Fruit fly (Drosophila melanogaster) whole organism, embryonic: Measurements from ENCODE around the gene CG15155.

Experiments used
- Bteb2 ChIP-seq: fragments of 200-800 bp; sonication (Bioruptor generic); optimal IDR thresholded peaks from 2 replicates; lab custom pipeline; 2016; ENCODE audit warnings: missing biosample characterization, missing genetic modification characterization
- CG10321 ChIP-seq: fragments of 200-800 bp; sonication (Bioruptor generic); IDR thresholded peaks from 2 replicates; pipeline ENCODE4 v1.3.6; 2022; ENCODE audit warnings: missing biosample characterization, missing genetic modification characterization
- CG10366 ChIP-seq: fragments of 200-800 bp; sonication (Bioruptor generic); IDR thresholded peaks from 2 replicates; pipeline ENCODE4 v1.3.6; 2022; ENCODE audit warnings: missing biosample characterization, missing genetic modification characterization
- CG12219 ChIP-seq: fragments of 200-800 bp; sonication (Bioruptor generic); optimal IDR thresholded peaks from 3 replicates; lab custom pipeline; 2018; ENCODE audit warnings: missing biosample characterization, mild to moderate bottlenecking, missing genetic modification characterization
- CG12659 ChIP-seq: fragments of 200-800 bp; sonication (Bioruptor generic); optimal IDR thresholded peaks from 3 replicates; lab custom pipeline; 2017; ENCODE audit warnings: mild to moderate bottlenecking, missing biosample characterization, missing genetic modification reagents, missing genetic modification characterization
- CG13894 ChIP-seq: fragments of 200-800 bp; sonication (Bioruptor generic); optimal IDR thresholded peaks from 3 replicates; lab custom pipeline; 2018; ENCODE audit warnings: missing biosample characterization, mild to moderate bottlenecking, missing genetic modification characterization, moderate library complexity
- CG15479 ChIP-seq: fragments of 200-800 bp; sonication (Bioruptor generic); optimal IDR thresholded peaks from 3 replicates; lab custom pipeline; 2019; ENCODE audit warnings: missing biosample characterization, mild to moderate bottlenecking, missing genetic modification characterization, moderate library complexity
- CG15696 ChIP-seq: fragments of 200-800 bp; sonication (Bioruptor generic); optimal IDR thresholded peaks from 2 replicates; lab custom pipeline; 2019; ENCODE audit warnings: missing biosample characterization, mild to moderate bottlenecking, missing genetic modification characterization, moderate library complexity
- CG3281 ChIP-seq: fragments of 200-800 bp; sonication (Bioruptor generic); optimal IDR thresholded peaks from 3 replicates; lab custom pipeline; 2017; ENCODE audit warnings: missing biosample characterization, mild to moderate bottlenecking, missing genetic modification characterization
- CG34422 ChIP-seq: fragments of 200-800 bp; sonication (Bioruptor generic); IDR thresholded peaks from 3 replicates; pipeline ENCODE4 v1.3.6; 2022; ENCODE audit warnings: missing biosample characterization, missing genetic modification characterization
- CG3838 ChIP-seq: fragments of 200-800 bp; sonication (Bioruptor generic); optimal IDR thresholded peaks from 3 replicates; lab custom pipeline; 2016; ENCODE audit warnings: missing biosample characterization, missing genetic modification characterization
- CG7556 ChIP-seq: fragments of 200-800 bp; sonication (Bioruptor generic); optimal IDR thresholded peaks from 2 replicates; lab custom pipeline; 2017; ENCODE audit warnings: missing biosample characterization, mild to moderate bottlenecking, missing genetic modification characterization
- CG8388 ChIP-seq: fragments of 200-800 bp; sonication (Bioruptor generic); optimal IDR thresholded peaks from 2 replicates; lab custom pipeline; 2019; ENCODE audit warnings: missing biosample characterization, mild to moderate bottlenecking, missing genetic modification characterization, moderate library complexity
- CG9215 ChIP-seq: fragments of 200-800 bp; sonication (Bioruptor generic); IDR thresholded peaks from 2 replicates; pipeline ENCODE4 v1.3.6; 2022; ENCODE audit warnings: missing biosample characterization, missing genetic modification characterization
- CTCF ChIP-seq: fragments of 200-800 bp; sonication (Bioruptor generic); optimal IDR thresholded peaks from 2 replicates; lab custom pipeline; 2017; ENCODE audit warnings: missing biosample characterization, mild to moderate bottlenecking, missing genetic modification characterization, moderate library complexity
- Dip2 ChIP-seq: fragments of 200-800 bp; sonication (Bioruptor generic); IDR thresholded peaks from 2 replicates; pipeline ENCODE4 v1.3.6; 2022; ENCODE audit warnings: missing biosample characterization, missing genetic modification characterization
- Doc2 ChIP-seq: fragments of 200-800 bp; sonication (Bioruptor generic); IDR thresholded peaks from 2 replicates; pipeline ENCODE4 v1.3.6; 2022; ENCODE audit warnings: missing biosample characterization, missing genetic modification characterization
- Dref ChIP-seq: fragments of 200-800 bp; sonication (Bioruptor generic); IDR thresholded peaks from 2 replicates; pipeline ENCODE4 v1.3.6; 2022; ENCODE audit warnings: missing biosample characterization, missing genetic modification characterization
- Ets65A ChIP-seq: fragments of 200-800 bp; sonication (Bioruptor generic); peaks from one replicate; lab custom pipeline; 2016; ENCODE audit warnings: missing biosample characterization, missing genetic modification characterization
- Gug ChIP-seq: fragments of 200-800 bp; sonication (Bioruptor generic); IDR thresholded peaks from 4 replicates; pipeline ENCODE4 v1.3.6; 2022; ENCODE audit warnings: missing biosample characterization, missing genetic modification characterization
- H2.0 ChIP-seq: fragments of 200-800 bp; sonication (Bioruptor generic); IDR thresholded peaks from 2 replicates; pipeline ENCODE4 v1.3.6; 2022; ENCODE audit warnings: missing biosample characterization, missing genetic modification characterization
- Hr78 ChIP-seq, 2 experiments: fragments of 200-800 bp in 1 of 2; fragments of >200 bp in 1 of 2; sonication (Bioruptor generic) in 1 of 2; optimal IDR thresholded peaks; 2 replicates each; lab custom pipeline; 2017 to 2019; ENCODE audit warnings: missing biosample characterization in 2 of 2, missing genetic modification characterization in 2 of 2, mild to moderate bottlenecking in 1 of 2, moderate library complexity in 1 of 2
- Kr ChIP-seq: fragments of 200-800 bp; sonication (Bioruptor generic); optimal IDR thresholded peaks from 2 replicates; lab custom pipeline; 2017; ENCODE audit warnings: missing biosample characterization, mild to moderate bottlenecking, missing genetic modification characterization
- MBD-R2 ChIP-seq: fragments of 200-800 bp; sonication (Bioruptor generic); IDR thresholded peaks from 2 replicates; pipeline ENCODE4 v1.3.6; 2022; ENCODE audit warnings: missing biosample characterization, missing genetic modification characterization
- NK7.1 ChIP-seq: fragments of 200-800 bp; sonication (Bioruptor generic); optimal IDR thresholded peaks from 3 replicates; lab custom pipeline; 2016; ENCODE audit warnings: missing biosample characterization, missing genetic modification characterization
- Ravus ChIP-seq: fragments of 200-800 bp; sonication (Bioruptor generic); IDR thresholded peaks from 2 replicates; pipeline ENCODE4 v1.3.6; 2022; ENCODE audit warnings: missing biosample characterization, missing genetic modification characterization
- Six4 ChIP-seq: fragments of 200-800 bp; sonication (Bioruptor generic); optimal IDR thresholded peaks from 2 replicates; lab custom pipeline; 2016; ENCODE audit warnings: missing biosample characterization, missing genetic modification characterization
- Sox100B ChIP-seq: fragments of 200-800 bp; sonication (Bioruptor generic); optimal IDR thresholded peaks from 3 replicates; lab custom pipeline; 2018; ENCODE audit warnings: missing biosample characterization, mild to moderate bottlenecking, missing genetic modification characterization
- amos ChIP-seq: fragments of 200-800 bp; sonication (Bioruptor generic); IDR thresholded peaks from 2 replicates; pipeline ENCODE4 v1.3.6; 2022; ENCODE audit warnings: missing biosample characterization, missing genetic modification characterization; ENCODE audit not compliant: partially characterized antibody
- cas ChIP-seq: fragments of 200-800 bp; sonication (Bioruptor generic); IDR thresholded peaks from 2 replicates; pipeline ENCODE4 v1.3.6; 2022; ENCODE audit warnings: missing biosample characterization, missing genetic modification characterization
- crc ChIP-seq: fragments of 200-800 bp; sonication (Bioruptor generic); optimal IDR thresholded peaks from 2 replicates; lab custom pipeline; 2016; ENCODE audit warnings: missing biosample characterization, missing genetic modification characterization
- crol ChIP-seq: fragments of 200-800 bp; sonication (Bioruptor generic); IDR thresholded peaks from 2 replicates; pipeline ENCODE4 v1.3.6; 2022; ENCODE audit warnings: missing biosample characterization, missing genetic modification characterization
- crp ChIP-seq, 2 experiments: fragments of 200-800 bp; sonication (Bioruptor generic); optimal IDR thresholded peaks; 2 replicates in 1 of 2; 3 replicates in 1 of 2; lab custom pipeline; 2017; ENCODE audit warnings: missing biosample characterization in 2 of 2, missing genetic modification characterization in 2 of 2, mild to moderate bottlenecking in 1 of 2, moderate library complexity in 1 of 2
- danr ChIP-seq: fragments of 200-800 bp; sonication (Bioruptor generic); IDR thresholded peaks from 2 replicates; pipeline ENCODE4 v1.3.6; 2022; ENCODE audit warnings: missing biosample characterization, missing genetic modification characterization
- dmrt11E ChIP-seq: fragments of 200-800 bp; sonication (Bioruptor generic); optimal IDR thresholded peaks from 3 replicates; lab custom pipeline; 2018; ENCODE audit warnings: missing biosample characterization, mild to moderate bottlenecking, missing genetic modification characterization, moderate library complexity
- dysf ChIP-seq: fragments of 200-800 bp; sonication (Bioruptor generic); IDR thresholded peaks from 3 replicates; pipeline ENCODE4 v1.3.6; 2022; ENCODE audit warnings: missing biosample characterization, missing genetic modification characterization
- gce ChIP-seq: fragments of 200-800 bp; sonication (Bioruptor generic); IDR thresholded peaks from 3 replicates; pipeline ENCODE4 v1.3.6; 2022; ENCODE audit warnings: missing biosample characterization, missing genetic modification characterization
- her ChIP-seq: fragments of 200-800 bp; sonication (Bioruptor generic); optimal IDR thresholded peaks from 2 replicates; lab custom pipeline; 2016; ENCODE audit warnings: missing biosample characterization, missing genetic modification characterization
- jing ChIP-seq: fragments of 200-800 bp; sonication (Bioruptor generic); optimal IDR thresholded peaks from 2 replicates; lab custom pipeline; 2018; ENCODE audit warnings: missing biosample characterization, mild to moderate bottlenecking, missing genetic modification characterization
- kah ChIP-seq: fragments of 200-800 bp; sonication (Bioruptor generic); optimal IDR thresholded peaks from 2 replicates; lab custom pipeline; 2018; ENCODE audit warnings: missing biosample characterization, mild to moderate bottlenecking, missing genetic modification characterization
- lmd ChIP-seq: fragments of 200-800 bp; sonication (Bioruptor generic); IDR thresholded peaks from 2 replicates; pipeline ENCODE4 v1.3.6; 2022; ENCODE audit warnings: missing biosample characterization, missing genetic modification characterization
- lov ChIP-seq, 2 experiments: fragments of 200-800 bp in 1 of 2; fragments of >200 bp in 1 of 2; sonication (Bioruptor generic) in 1 of 2; IDR thresholded peaks in 1 of 2; optimal IDR thresholded peaks in 1 of 2; 2 replicates in 1 of 2; 3 replicates in 1 of 2; pipeline versions ENCODE4 v1.3.6 to Lab custom; 2017 to 2022; ENCODE audit warnings: missing biosample characterization in 1 of 2, missing genetic modification characterization in 1 of 2
- mam ChIP-seq: fragments of 200-800 bp; sonication (Bioruptor generic); optimal IDR thresholded peaks from 3 replicates; lab custom pipeline; 2016; ENCODE audit warnings: missing biosample characterization, missing genetic modification characterization
- org-1 ChIP-seq: fragments of 200-800 bp; sonication (Bioruptor generic); optimal IDR thresholded peaks from 2 replicates; lab custom pipeline; 2017; ENCODE audit warnings: missing biosample characterization, missing genetic modification characterization
- repo ChIP-seq: fragments of 200-800 bp; sonication (Bioruptor generic); optimal IDR thresholded peaks from 2 replicates; lab custom pipeline; 2016; ENCODE audit warnings: missing biosample characterization, missing genetic modification characterization
- slbo ChIP-seq: fragments of 200-800 bp; sonication (Bioruptor generic); IDR thresholded peaks from 2 replicates; pipeline ENCODE4 v1.3.6; 2022; ENCODE audit warnings: missing biosample characterization, missing genetic modification characterization
- sug ChIP-seq: fragments of 200-800 bp; optimal IDR thresholded peaks from 2 replicates; lab custom pipeline; 2019; ENCODE audit warnings: missing biosample characterization, mild to moderate bottlenecking, missing genetic modification characterization, moderate library complexity
- tio ChIP-seq: fragments of 200-800 bp; sonication (Bioruptor generic); optimal IDR thresholded peaks from 2 replicates; lab custom pipeline; 2017; ENCODE audit warnings: missing biosample characterization, missing genetic modification characterization, inconsistent platforms
- trem ChIP-seq: fragments of 200-800 bp; optimal IDR thresholded peaks from 3 replicates; lab custom pipeline; 2019; ENCODE audit warnings: missing biosample characterization, mild to moderate bottlenecking, missing genetic modification characterization, moderate library complexity
- unpg ChIP-seq: fragments of 200-800 bp; sonication (Bioruptor generic); optimal IDR thresholded peaks from 3 replicates; lab custom pipeline; 2018; ENCODE audit warnings: missing biosample characterization, mild to moderate bottlenecking, missing genetic modification characterization, moderate library complexity
- yki ChIP-seq: fragments of >200 bp; optimal IDR thresholded peaks from 3 replicates; lab custom pipeline; 2018

CG15155 gene

DNA sequence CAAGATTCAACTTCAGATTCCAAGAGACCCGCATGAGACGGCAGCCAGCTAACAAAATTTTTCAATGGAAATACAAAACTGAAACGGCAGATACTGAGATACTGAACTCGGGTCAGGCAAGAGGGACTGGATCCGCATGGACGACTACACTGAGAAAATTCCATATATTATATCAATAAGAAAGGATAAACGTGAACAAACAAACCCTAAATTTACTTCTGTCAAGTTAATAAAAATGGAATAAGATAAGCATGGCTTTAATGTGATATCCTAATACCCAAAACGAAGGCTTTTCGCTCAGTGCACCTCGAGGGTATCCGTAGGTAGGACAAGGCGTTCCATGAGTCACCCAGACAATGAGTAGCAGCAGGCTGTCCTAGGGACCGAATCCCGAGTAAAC, 9.4 kb upstream of the CG15155 start (continued):
- TF ChIP-seq CG12219 (GFP tag; lab: Kevin White, UChicago) (peak; percentile 69), yki (lab: Kevin White, UChicago) (no peak), CG9215 (GFP tag; lab: Robert Waterston, UW) (peak; percentile 58), tio (GFP tag; lab: Kevin White, UChicago) (peak; percentile 86), danr (GFP tag; lab: Robert Waterston, UW) (peak; percentile 51; the same call in 1 of the 2 replicates), CG10366 (GFP tag; lab: Robert Waterston, UW) (peak; percentile 81), jing (GFP tag; lab: Kevin White, UChicago) (peak; percentile 73), dysf (GFP tag; lab: Robert Waterston, UW) (peak; percentile 77), H2.0 (GFP tag; lab: Robert Waterston, UW) (peak; percentile 85), Ets65A (GFP tag; lab: Kevin White, UChicago) (peak; percentile 96), repo (GFP tag; lab: Kevin White, UChicago) (peak; percentile 83), CG7556 (peak; percentile 83), CG13894 (peak; percentile 43), Doc2 (GFP tag; lab: Robert Waterston, UW) (no peak), Dip2 (0 out of 2 replicates have a peak, but pooled peaks have one; percentile 9), CG3281 (peak; percentile 65), gce (GFP tag; lab: Robert Waterston, UW) (peak; percentile 67; the same call in 2 of the 3 replicates), Hr78 (GFP tag; optimal IDR thresholded peaks at IDR 0.05; lab: Kevin White, UChicago) (peak in 1 of 2 experiments; percentile 60), CG12659 (GFP tag; lab: Kevin White, UChicago) (peak; percentile 56), CG3838 (GFP tag; lab: Kevin White, UChicago) (peak; percentile 51), MBD-R2 (GFP tag; lab: Robert Waterston, UW) (peak; percentile 60), CG34422 (GFP tag; lab: Robert Waterston, UW) (peak; percentile 79; the same call in 2 of the 3 replicates), mam (GFP tag; lab: Kevin White, UChicago) (peak; percentile 81), CG15479 (GFP tag; lab: Kevin White, UChicago) (peak; percentile 74), trem (peak; percentile 84), dmrt11E (peak; percentile 98), CG15696 (tag; lab: Kevin White, UChicago) (peak; percentile 98), crp (GFP tag; optimal IDR thresholded peaks at IDR 0.05; lab: Kevin White, UChicago) (peak in 1 of 2 experiments; percentile 35), amos (GFP tag; lab: Robert Waterston, UW) (no peak), Six4 (GFP tag; lab: Kevin White, UChicago) (peak; percentile 84), CG10321 (0 out of 2 replicates have a peak, but pooled peaks have one; percentile 14), Gug (GFP tag; lab: Robert Waterston, UW) (peak; percentile 77), Sox100B (peak; percentile 65), CTCF (GFP tag; lab: Kevin White, UChicago) (no peak), Kr (GFP tag; lab: Kevin White, UChicago) (peak; percentile 86), slbo (peak; percentile 82), Ravus (GFP tag; lab: Robert Waterston, UW) (peak; percentile 21; the same call in 1 of the 2 replicates), NK7.1 (GFP tag; lab: Kevin White, UChicago) (peak; percentile 75), kah (GFP tag; lab: Kevin White, UChicago) (peak; percentile 43), sug (tag; lab: Kevin White, UChicago) (no peak), Bteb2 (GFP tag; lab: Kevin White, UChicago) (peak; percentile 65), Dref (GFP tag; lab: Robert Waterston, UW) (no peak), crc (GFP tag; lab: Kevin White, UChicago) (peak; percentile 74), lov (optimal IDR thresholded peaks at IDR 0.05; lab: Kevin White, UChicago) (no peak), lov (GFP tag; IDR thresholded peaks at IDR 0.05; lab: Robert Waterston, UW) (peak; percentile 88), crol (GFP tag; lab: Robert Waterston, UW) (no peak; the same call in 1 of the 2 replicates), lmd (GFP tag; lab: Robert Waterston, UW) (peak; percentile 86), CG8388 (peak; percentile 88), cas (0 out of 2 replicates have a peak, but pooled peaks have one; percentile 30), unpg (GFP tag; lab: Kevin White, UChicago) (peak; percentile 85), her (peak; percentile 79), org-1 (GFP tag; lab: Kevin White, UChicago) (peak; percentile 83)
